Fruit fly (Drosophila melanogaster) whole organism, wandering third instar larva: ENCODE measurements around the gene CG7728.

Experiments
- CG32264 ChIP-seq: fragments of 200-800 bp; sonication (Bioruptor generic); optimal IDR thresholded peaks from 2 replicates; lab custom pipeline; 2016; ENCODE audit warnings: missing biosample characterization, missing genetic modification characterization
- Dfd ChIP-seq: fragments of >200 bp; optimal IDR thresholded peaks from 2 replicates; lab custom pipeline; 2017; ENCODE audit warnings: missing biosample characterization, missing genetic modification characterization
- GATAd ChIP-seq: sonication (Bioruptor generic); optimal IDR thresholded peaks from 2 replicates; lab custom pipeline; 2016; ENCODE audit warnings: missing biosample characterization, missing genetic modification characterization
- HLH106 ChIP-seq: fragments of 200-800 bp; optimal IDR thresholded peaks from 3 replicates; lab custom pipeline; 2019; ENCODE audit warnings: missing biosample characterization, mild to moderate bottlenecking, missing genetic modification characterization, moderate library complexity
- Mio ChIP-seq: sonication (Bioruptor generic); optimal IDR thresholded peaks from 2 replicates; lab custom pipeline; 2016; ENCODE audit warnings: missing biosample characterization, missing genetic modification characterization
- Myc ChIP-seq: fragments of >200 bp; optimal IDR thresholded peaks from 2 replicates; lab custom pipeline; 2017
- br ChIP-seq: fragments of 200-800 bp; sonication (Bioruptor generic); optimal IDR thresholded peaks from 2 replicates; lab custom pipeline; 2016; ENCODE audit warnings: missing biosample characterization, missing genetic modification characterization
- lola ChIP-seq: fragments of >200 bp; optimal IDR thresholded peaks from 2 replicates; lab custom pipeline; 2017; ENCODE audit warnings: missing biosample characterization, missing genetic modification characterization
- pan ChIP-seq: fragments of >200 bp; optimal IDR thresholded peaks from 2 replicates; lab custom pipeline; 2017
- psq ChIP-seq: fragments of 200-800 bp; sonication (Bioruptor generic); optimal IDR thresholded peaks from 3 replicates; lab custom pipeline; 2017; ENCODE audit warnings: missing biosample characterization, mild to moderate bottlenecking, missing genetic modification characterization, moderate library complexity
- usp ChIP-seq: fragments of >200 bp; optimal IDR thresholded peaks from 2 replicates; lab custom pipeline; 2017; ENCODE audit warnings: missing biosample characterization, missing genetic modification characterization

DNA sequence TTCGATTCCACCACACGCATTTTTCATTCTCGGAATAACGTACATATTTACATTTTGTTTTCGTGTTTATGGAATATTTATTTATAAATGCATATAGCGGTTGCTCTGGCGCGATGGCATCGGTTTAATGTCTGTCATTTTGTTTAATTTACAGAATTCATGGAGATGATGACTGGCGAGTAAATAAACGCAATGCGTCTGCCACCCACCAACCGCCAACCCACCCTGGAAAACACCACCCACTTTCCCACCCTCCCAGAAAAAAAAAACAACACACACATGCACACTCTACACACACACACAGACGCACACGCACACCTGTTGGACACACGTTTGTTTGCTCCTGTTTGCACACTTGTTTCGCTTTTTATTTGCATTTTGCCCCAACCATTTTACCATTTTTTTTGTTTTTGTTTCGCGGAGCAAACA, 31.5 kb downstream of the CG7728 start:
- TF ChIP-seq pan (lab: Kevin White, UChicago) = no peak
- no peak for TF ChIP-seq Mio (GFP tag; lab: Kevin White, UChicago)
- TF ChIP-seq HLH106 (tag; lab: Kevin White, UChicago) = no peak
- no peak for TF ChIP-seq lola (GFP tag; lab: Kevin White, UChicago)
- no peak for TF ChIP-seq usp (GFP tag; lab: Kevin White, UChicago)
- no peak for TF ChIP-seq Myc (lab: Kevin White, UChicago)
- peak; percentile 88 for TF ChIP-seq Dfd (GFP tag; lab: Kevin White, UChicago)
- no peak for TF ChIP-seq CG32264 (GFP tag; lab: Kevin White, UChicago)
- TF ChIP-seq GATAd = no peak
- TF ChIP-seq psq (GFP tag; lab: Kevin White, UChicago) = peak; percentile 43
- peak; percentile 13 for TF ChIP-seq br (GFP tag; lab: Kevin White, UChicago)
